Fruit fly (Drosophila melanogaster) S2 (cell line): Measurements from ENCODE around the gene alpha-Est6.

ENCODE experiments used
- CG8478 ChIP-seq: fragments of >200 bp; optimal IDR thresholded peaks from 2 replicates; lab custom pipeline; 2018
- CTCF ChIP-seq, 2 experiments: fragments of >200 bp; optimal IDR thresholded peaks; 2 replicates each; lab custom pipeline; 2018

Gene alpha-Est6

dm6 chr3R:7514232-7514863 is 14.2 kb downstream of the alpha-Est6 start:
- TF ChIP-seq CTCF (optimal IDR thresholded peaks at IDR 0.05; lab: Kevin White, UChicago) (no peak), CG8478 (lab: Kevin White, UChicago) (no peak)

DNA sequence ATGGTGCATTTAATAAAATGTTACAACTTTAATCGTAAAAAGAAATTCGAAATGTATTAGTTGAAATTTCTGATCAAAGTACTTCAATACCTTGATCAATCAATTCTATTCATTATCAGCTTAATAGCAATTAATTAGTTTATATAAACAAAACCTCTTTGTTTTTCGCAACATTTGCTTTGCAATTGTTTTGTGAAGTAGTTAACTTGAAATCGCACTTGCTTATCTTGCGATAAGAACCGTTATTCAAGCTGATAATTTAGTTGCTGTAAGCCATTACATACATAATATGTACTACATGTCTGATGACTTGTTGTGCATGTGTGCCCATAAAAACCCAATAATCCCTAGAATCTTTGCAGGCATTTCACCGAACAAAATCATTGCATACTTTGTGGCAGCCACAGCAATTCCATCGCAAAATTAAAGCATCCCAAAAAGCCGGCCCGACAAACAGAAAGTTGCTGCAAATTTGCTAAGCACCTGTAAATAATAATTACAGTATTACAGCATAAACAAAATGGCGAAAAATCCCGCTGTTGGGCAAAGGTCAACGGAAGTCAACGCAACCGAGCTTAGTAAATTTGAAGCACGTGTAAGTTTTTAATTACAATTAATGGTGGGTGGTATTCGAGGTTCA is 20.3 kb downstream of the alpha-Est6 start:
- TF ChIP-seq CTCF (optimal IDR thresholded peaks at IDR 0.05; lab: Kevin White, UChicago) (no peak), CG8478 (lab: Kevin White, UChicago) (no peak)

DNA sequence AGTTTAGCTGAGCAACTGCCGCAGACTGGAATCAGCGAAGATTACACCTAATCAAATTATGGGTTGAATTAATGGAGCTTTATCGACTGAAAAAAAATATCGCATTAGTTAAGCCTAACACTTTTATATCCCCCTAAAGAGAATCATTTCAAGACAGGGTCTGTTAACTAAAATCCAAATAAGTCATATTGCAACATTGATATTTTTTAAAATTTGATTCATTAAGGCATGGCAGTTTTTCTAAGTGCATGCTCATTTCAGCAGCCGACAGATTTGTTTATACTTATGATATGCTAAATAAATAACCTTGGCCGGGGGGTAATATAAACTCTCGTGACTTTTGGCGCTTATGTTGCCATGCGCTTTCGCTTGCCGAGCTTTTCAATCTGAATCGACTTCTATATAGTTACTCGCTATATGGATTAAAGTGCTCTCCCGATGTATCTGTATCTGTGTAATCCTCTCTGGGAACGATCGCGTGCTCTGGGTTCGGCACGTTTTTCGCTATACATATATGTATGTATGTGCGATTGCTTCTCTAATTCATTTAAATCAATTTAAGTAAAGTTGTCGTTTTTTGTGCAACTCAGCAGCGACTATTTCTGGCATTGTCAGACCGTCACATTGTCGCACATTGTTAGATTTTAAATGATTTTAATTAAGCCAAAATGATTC is 22.1 kb downstream of the alpha-Est6 start:
- TF ChIP-seq CG8478 (lab: Kevin White, UChicago) (no peak), CTCF (optimal IDR thresholded peaks at IDR 0.05; lab: Kevin White, UChicago) (no peak)

DNA sequence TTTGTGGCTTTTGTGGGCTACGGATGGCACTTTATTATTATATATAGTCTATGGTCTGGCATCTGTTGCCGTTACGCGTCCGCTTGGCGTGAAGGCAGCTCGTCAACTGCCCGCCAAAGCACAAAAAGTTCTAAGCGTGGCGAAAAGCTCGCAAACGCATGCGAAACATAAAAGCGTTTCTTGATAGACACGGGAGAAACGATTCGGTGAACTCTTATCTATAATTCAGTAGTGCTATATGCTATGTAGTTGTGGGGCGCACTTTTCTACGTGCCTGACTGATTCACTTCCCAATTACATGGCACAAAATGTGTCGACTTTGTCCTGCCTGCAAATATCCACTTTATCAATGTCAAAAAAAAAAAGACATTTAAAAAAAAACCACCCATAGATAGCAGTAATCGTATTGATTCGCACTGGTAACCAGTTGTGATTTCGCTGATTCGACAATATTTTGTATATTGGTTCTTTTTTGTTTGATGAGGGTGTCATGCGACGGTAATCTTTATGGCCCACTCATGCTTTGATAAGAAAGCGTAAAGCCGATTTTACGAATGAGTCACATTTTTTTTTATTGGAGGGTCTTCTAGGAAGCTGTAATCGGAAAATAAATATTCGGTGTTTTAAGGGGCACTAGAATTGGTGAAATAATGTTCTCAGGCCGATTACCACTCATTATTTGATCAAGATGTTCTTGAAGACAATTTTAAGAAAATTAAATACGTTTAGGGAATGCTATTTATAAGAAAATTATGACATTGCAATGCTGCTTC is 23.4 kb downstream of the alpha-Est6 start, which contains the start of gene alpha-Est9:
TSS of gene alpha-Est9 (minus strand) at position 110 of the 773 bp plus-strand sequence.
- TF ChIP-seq CG8478 (lab: Kevin White, UChicago) (no peak), CTCF (optimal IDR thresholded peaks at IDR 0.05; lab: Kevin White, UChicago) (no peak)

DNA sequence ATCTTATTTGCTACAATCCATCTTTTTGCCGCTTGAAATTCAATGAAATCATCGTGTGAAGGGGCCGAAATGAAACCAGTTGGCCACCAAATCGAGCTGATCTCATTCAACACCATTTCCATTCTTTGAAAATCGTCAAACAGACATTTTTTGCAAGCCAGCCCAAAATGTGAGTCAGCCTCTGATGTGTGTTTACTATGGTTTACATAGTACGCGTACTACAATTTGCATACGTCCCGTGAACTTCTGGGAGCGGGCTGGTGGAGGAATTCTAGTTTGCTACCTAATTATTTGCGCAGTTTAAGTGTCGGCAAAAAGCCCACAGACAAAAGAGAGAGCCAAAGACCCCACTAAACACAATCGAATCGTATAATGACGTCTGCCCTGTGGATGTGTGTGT is 25.4 kb downstream of the alpha-Est6 start:
- TF ChIP-seq CTCF (optimal IDR thresholded peaks at IDR 0.05; lab: Kevin White, UChicago) (no peak), CG8478 (lab: Kevin White, UChicago) (no peak)

DNA sequence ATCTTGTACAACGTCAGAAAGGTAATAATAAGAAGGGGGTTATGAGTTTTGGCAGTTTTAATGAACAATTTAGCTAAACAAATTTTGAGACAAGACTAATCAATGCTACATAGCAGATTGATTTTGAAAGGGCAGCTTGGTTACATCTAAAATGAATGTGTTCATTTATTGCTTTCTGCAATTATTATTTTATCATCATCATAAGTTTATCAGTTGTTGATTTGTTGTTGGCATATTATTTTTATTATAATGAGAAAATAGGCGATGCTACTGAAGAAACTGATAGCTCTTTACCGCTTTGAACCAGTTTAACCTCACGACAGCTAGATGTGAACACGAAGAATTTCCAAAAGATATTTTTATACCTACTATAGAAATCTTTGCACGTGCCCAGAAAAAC is 26.3 kb downstream of the alpha-Est6 start, which contains the start of gene Mics1:
TSS of gene Mics1 (minus strand) at position 101 of the 400 bp plus-strand sequence.
- TF ChIP-seq CTCF (optimal IDR thresholded peaks at IDR 0.05; lab: Kevin White, UChicago) = no peak
- TF ChIP-seq CG8478 (lab: Kevin White, UChicago) = no peak

DNA sequence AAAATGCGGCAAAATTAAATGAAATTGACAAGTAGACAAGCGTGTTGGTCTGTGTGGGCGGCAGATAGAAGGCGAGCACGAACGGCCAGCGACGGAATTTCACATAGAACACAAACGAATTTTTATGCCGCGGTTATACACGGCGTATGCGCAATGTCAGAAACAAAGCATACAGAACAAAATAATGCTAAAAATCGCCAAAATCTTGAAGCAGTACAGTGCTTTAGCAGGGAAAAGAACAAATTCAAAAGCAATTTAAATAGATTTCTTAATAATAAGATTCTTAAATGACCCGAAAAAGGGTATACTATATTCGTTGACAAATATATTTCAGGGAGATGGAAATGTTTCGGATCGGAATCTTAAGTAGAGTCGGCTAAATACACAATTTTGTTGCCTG is 28.1 kb downstream of the alpha-Est6 start:
- TF ChIP-seq CG8478 (lab: Kevin White, UChicago) = no peak
- no peak for TF ChIP-seq CTCF (optimal IDR thresholded peaks at IDR 0.05; lab: Kevin White, UChicago)

DNA sequence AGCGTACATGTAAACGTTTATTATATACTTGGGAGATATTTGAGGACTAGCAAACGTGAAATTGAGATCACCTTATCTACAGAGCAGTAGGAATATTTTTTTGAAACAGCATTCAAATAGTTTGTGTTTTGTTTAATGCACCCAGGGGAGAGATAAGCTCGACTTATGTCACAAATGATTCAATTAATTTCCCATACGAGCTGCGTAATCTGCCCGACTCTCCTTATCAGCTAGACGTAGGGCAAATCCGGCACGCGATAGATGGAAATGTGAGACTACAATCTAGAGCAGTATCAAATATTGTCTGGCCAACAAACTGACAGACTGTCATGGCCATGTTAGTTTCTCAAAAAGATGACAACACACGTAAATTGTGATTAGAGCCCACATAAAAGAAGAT is 29.1 kb downstream of the alpha-Est6 start:
- TF ChIP-seq CG8478 (lab: Kevin White, UChicago) (no peak), CTCF (optimal IDR thresholded peaks at IDR 0.05; lab: Kevin White, UChicago) (no peak)

DNA sequence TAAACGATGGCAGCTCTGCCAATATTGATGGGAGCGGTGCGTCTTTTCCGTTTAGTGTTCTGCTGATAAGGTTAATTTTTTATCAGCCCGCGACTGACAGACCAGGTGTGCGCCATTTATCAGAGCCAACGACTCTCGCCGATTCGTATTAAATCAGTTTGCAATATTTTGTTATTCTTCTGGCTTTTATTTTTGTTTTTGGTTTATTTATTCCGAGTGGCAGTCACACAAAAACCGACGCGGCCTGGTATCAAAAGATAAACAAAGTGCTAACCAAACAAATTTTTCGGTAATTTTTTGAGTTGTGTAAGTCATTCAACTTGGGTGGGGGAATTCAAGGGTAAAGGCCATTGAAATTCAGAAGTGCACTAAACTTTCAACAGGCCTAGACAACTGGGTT is 31.1 kb downstream of the alpha-Est6 start:
- TF ChIP-seq CG8478 (lab: Kevin White, UChicago) = no peak
- no peak for TF ChIP-seq CTCF (optimal IDR thresholded peaks at IDR 0.05; lab: Kevin White, UChicago)

DNA sequence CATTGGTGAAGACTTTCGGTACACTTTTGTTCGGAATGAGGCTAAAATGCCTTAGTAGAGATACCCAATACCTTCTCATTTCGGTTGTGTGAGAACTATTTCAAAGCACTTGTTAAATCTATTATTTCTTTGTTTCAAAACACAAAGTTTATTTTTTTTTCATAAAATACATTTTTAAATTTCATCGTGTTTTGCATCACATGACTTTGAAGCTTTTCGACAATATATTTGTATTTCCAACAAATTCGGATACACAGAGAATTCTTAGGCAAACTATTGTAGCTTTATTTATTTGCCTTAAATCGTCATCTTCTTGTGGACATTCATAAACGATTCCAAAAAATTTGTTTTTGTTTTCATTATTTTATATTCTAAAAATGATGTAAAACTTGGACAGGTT is 34.8 kb downstream of the alpha-Est6 start, which contains the start of gene alpha-Est10:
TSS of gene alpha-Est10 (minus strand) at position 101 of the 400 bp plus-strand sequence.
- TF ChIP-seq CTCF (optimal IDR thresholded peaks at IDR 0.05; lab: Kevin White, UChicago) = no peak
- TF ChIP-seq CG8478 (lab: Kevin White, UChicago) = no peak

DNA sequence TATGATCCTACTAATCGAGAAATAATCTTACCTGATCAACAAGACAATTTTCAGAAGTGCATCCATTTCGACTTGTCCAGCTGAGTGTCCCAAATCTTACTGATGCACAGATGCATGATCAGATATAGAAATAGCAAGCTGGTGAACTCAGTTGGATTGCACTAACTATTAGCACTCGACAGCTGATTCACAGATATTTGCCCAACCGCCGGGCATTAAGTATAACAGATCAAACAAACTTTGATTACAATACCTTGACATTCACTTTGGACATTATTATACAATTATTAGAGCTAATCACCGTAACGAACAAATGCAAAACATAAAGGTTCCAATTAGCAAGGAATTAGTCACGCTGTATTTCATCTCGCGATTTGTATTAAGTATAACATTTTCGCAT is 35.4 kb downstream of the alpha-Est6 start, which contains the start of gene CG42656:
TSS of gene CG42656 (minus strand) at position 101 of the 400 bp plus-strand sequence.
- no peak for TF ChIP-seq CTCF (optimal IDR thresholded peaks at IDR 0.05; lab: Kevin White, UChicago)
- TF ChIP-seq CG8478 (lab: Kevin White, UChicago) = no peak

DNA sequence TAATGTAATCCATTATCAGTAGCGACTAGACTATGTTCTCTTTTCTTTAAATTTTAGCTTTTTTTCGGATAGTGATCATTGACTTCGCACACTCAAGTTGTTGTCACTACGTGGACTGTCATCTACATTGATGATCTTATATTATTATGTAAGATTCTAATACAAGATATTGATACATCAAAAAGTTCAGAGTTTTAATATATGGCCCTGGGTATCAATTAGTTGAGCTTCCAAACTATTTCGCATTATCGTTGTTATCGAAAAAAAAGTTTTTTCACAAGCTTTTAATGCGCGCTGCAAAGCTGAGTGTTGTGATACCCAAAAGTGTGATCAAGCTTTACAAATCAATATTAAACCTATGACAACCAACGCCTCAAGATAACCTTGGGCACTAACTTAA is 36.5 kb downstream of the alpha-Est6 start:
- TF ChIP-seq CTCF (optimal IDR thresholded peaks at IDR 0.05; lab: Kevin White, UChicago) (no peak), CG8478 (lab: Kevin White, UChicago) (no peak)

dm6 chr3R:7491453-7491853 is 37.1 kb downstream of the alpha-Est6 start:
- TF ChIP-seq CTCF (optimal IDR thresholded peaks at IDR 0.05; lab: Kevin White, UChicago) = no peak
- TF ChIP-seq CG8478 (lab: Kevin White, UChicago) = no peak

DNA sequence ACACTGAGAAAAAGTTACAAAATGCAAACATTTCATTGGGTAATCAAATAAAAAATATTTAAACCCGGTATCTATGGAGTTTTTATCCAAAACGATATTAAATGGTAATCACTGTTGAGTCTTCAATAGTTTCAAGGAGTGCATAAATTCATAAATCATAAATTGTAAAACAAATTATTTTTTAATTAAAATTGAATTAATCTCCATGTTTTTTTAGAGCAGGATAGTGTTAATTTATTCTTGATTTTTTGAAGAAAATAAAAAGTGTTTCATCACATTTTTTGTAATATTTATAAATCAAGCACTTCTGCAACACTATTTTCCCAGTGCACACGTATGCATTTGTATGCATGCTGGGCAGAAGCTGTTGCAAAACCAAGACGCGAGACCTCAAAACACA is 37.7 kb downstream of the alpha-Est6 start:
- TF ChIP-seq CG8478 (lab: Kevin White, UChicago) (no peak), CTCF (optimal IDR thresholded peaks at IDR 0.05; lab: Kevin White, UChicago) (no peak)
